Fruit fly (Drosophila melanogaster) whole organism: ENCODE data around the gene Ms.

Source experiments
- CG8478 ChIP-seq: fragments of >200 bp; optimal IDR thresholded peaks from 2 replicates; lab custom pipeline; 2018; ENCODE audit warnings: inconsistent platforms
- psq ChIP-seq: fragments of >200 bp; optimal IDR thresholded peaks from 2 replicates; lab custom pipeline; 2017
- usp ChIP-seq: fragments of >200 bp; optimal IDR thresholded peaks from 2 replicates; lab custom pipeline; 2017; ENCODE audit warnings: missing biosample characterization, missing genetic modification characterization, mixed read lengths

- TF ChIP-seq psq (no peak), CG8478 (no peak), usp (GFP tag; lab: Kevin White, UChicago) (no peak)
Observed at dm6 chr3R:24362838-24363237, 21.5 kb downstream of the Ms start, which contains the start of gene CG33340.
